Worm (Caenorhabditis elegans) whole organism, L4 larva: Measurements from ENCODE around the gene C09G4.4.

Source experiments
- ceh-82 ChIP-seq: sonication (generic microtip); optimal IDR thresholded peaks from 2 replicates; lab custom pipeline; 2017; ENCODE audit warnings: missing biosample characterization, missing genetic modification characterization
- zag-1 ChIP-seq: fragments of 150-350 bp; optimal IDR thresholded peaks from 2 replicates; lab custom pipeline; 2014; ENCODE audit warnings: missing biosample characterization, missing genetic modification characterization

DNA sequence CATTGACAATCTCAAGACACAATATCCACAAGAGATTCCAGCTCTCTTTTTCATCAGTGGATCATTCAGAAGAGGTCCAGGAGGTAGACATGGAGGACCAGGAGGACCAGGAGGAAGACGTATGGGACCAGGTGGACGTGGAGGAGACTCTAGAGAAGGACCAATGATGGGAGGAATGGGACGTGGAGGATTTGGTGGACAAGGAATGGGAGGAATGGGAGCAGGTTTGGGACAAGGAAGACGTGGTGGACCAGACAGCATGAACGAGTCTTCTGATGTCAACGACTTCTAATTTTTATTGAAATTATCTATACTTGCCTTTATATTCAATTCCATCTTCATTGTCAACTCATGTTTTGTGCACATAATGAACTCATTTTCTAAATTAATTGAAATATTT, 24.7 kb upstream of the C09G4.4 start:
- TF ChIP-seq ceh-82 (tag; lab: Kevin White, UChicago): no peak
- TF ChIP-seq zag-1: no peak
